Worm (Caenorhabditis elegans) whole organism, L4/young adult: Measurements from ENCODE around the gene Y38E10A.24.
A peak's percentile ranks its signal among the peaks of the same experiment; 100 is the strongest.

ENCODE experiments used
- W03F9.2 ChIP-seq: fragments of 150-350 bp; optimal IDR thresholded peaks from 2 replicates; lab custom pipeline; 2014; ENCODE audit warnings: missing biosample characterization, missing genetic modification characterization
- dao-5 ChIP-seq: sonication (generic microtip); optimal IDR thresholded peaks from 2 replicates; lab custom pipeline; 2016; ENCODE audit warnings: missing genotype, missing genetic modification characterization, moderate library complexity, missing compliant biosample characterization
- him-1 ChIP-seq: sonication (generic microtip); optimal IDR thresholded peaks from 2 replicates; lab custom pipeline; 2016; ENCODE audit warnings: missing genotype, missing genetic modification reagents, missing genetic modification characterization, missing compliant biosample characterization

Gene Y38E10A.24

DNA sequence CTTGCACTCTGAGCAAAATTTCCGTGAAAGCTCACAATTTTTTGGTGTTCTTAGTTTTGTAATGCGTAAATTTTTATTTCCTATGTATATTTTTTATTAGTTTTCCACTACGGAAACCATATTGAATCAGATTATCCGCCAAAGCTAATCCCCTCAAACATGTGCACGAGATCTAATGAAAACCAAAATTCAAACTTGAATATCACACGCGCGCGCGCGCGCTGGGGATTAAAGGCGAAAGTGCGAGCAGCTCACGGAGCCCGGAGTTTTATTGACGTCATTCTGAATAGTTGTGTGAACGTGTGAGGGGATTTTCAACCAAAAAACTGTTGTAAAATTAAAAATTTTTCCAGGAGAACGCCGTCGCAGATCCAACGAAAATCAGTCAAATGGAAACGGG lies 10.0 kb upstream of the Y38E10A.24 start:
- TF ChIP-seq him-1 (tag; lab: Kevin White, UChicago) (no peak), dao-5 (tag; lab: Kevin White, UChicago) (no peak), W03F9.2 (tag; lab: Kevin White, UChicago) (no peak)

DNA sequence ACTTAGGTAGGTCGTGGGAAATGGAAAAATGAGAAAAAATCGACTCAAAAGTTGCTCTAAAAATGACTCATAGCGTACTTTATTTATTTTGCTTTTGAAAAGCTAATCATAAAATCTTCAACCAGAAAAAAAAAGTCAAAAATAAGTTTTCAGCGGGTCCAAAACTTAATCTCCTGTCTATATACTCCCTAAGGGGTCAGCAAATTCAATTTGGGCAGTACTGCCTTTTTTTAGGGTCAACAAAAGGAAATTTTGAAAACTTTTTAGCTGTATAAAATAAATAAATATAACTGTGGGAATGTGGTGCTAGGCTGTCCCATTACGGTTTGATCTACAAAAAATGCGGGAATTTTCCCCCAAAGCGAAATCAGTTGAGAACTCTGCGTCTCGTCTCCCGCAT lies 9.5 kb upstream of the Y38E10A.24 start:
- TF ChIP-seq dao-5 (tag; lab: Kevin White, UChicago), result no peak
- no peak for TF ChIP-seq W03F9.2 (tag; lab: Kevin White, UChicago)
- no peak for TF ChIP-seq him-1 (tag; lab: Kevin White, UChicago)

DNA sequence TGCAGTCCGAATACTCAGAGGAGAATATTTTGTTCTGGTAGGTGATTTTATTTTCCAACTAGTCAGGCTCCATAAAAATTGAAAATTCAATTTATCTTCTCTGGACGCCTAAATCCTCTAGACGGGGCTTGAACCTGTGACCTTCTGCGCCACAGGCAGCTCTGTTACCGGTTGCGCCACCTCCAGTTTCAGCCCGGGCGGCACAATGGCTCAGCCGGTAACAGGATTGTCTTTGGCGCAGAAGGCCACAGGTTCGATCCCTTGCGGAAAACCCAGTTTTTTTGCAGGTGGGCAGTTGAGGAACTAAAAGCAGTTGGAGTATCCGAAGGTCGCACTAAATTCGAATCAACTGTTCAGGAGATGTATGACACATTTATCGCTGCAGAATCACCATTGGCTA lies 9.0 kb upstream of the Y38E10A.24 start:
- TF ChIP-seq dao-5 (tag; lab: Kevin White, UChicago), result no peak
- no peak for TF ChIP-seq W03F9.2 (tag; lab: Kevin White, UChicago)
- no peak for TF ChIP-seq him-1 (tag; lab: Kevin White, UChicago)

DNA sequence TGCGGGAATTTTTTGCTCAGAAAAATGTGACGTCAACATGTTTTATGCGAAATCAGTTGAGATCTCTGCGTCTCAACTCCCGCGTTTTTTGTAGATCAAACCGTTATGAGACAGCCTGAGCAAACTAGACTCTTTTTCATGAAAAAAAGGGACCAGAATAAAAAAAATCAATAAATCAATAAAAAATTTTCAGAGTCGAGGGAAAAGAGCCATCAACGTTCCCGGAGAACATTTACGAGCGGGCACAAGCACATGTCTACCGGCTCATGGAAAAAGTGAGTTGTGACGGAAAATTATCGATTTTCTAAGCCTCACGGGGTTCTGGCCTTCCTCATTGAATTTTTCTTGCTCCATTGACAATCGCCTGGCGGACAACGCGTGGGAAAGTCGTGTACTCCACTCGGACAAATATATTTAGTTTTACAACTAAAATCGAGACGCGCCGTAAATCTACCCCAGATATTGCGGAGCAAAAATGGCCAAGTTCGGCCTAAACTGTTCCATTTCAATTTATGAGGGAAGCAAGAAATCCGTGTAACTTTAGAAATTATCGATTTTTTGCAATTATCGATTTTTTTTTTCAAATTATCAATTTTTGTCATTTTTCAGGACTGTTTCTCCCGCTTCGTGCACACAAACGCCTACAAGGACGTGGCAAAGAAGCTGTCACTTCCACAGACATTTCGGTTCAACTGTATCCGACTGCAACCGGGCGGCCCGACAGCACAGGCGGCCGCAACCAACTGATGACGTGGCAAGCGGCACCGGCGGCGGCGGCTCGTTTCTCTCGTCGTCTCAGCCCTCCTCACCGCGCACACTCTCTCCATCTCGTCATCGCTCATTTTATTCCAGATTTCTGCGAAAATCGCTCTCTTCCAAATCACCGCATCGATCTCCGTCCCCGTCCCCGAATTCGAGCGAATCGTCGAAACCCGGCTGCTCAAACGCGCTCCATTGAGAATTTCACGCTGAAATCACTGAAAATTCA lies 7.7 kb upstream of the Y38E10A.24 start:
- TF ChIP-seq him-1 (tag; lab: Kevin White, UChicago), result no peak
- TF ChIP-seq dao-5 (tag; lab: Kevin White, UChicago), result no peak
- TF ChIP-seq W03F9.2 (tag; lab: Kevin White, UChicago), result no peak

DNA sequence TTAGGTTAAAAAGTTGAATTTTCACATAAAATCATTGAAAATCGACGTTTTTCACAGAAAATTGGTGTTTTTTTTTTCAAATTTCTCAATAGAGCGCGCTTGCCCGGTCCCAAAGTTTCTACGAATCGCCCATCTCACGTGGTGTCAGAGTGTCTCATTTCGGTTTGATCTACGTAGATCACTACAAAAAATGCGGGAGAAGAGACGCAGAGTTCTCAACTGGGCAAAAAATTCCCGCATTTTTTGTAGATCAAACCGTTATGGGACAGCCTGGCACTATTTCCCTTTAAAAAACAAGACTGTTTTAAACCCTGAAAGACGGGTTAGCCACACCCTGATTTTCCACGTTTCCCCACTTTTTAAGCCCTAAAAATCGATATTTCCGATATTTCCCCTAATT lies 6.9 kb upstream of the Y38E10A.24 start:
- no peak for TF ChIP-seq dao-5 (tag; lab: Kevin White, UChicago)
- TF ChIP-seq W03F9.2 (tag; lab: Kevin White, UChicago), result no peak
- TF ChIP-seq him-1 (tag; lab: Kevin White, UChicago), result no peak

DNA sequence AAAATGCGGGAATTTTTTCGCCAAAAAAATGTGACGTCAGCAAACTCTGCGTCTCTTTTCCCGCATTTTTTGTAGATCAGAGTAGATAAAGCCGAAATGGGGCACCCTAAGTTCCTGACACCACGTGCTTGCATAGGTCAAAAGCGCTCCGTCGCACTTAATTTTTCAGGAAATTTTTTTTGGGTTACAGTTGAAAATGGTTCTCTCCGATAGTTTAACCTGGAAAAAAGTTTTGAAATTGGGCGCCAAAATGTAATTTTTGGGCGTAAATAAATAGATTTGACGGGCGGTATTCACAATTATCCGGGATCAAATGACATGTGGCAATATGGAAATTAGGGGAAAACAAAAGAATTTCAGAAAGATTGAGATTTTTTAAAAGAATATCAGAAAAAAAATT lies 6.3 kb upstream of the Y38E10A.24 start:
- no peak for TF ChIP-seq W03F9.2 (tag; lab: Kevin White, UChicago)
- no peak for TF ChIP-seq dao-5 (tag; lab: Kevin White, UChicago)
- TF ChIP-seq him-1 (tag; lab: Kevin White, UChicago), result no peak

DNA sequence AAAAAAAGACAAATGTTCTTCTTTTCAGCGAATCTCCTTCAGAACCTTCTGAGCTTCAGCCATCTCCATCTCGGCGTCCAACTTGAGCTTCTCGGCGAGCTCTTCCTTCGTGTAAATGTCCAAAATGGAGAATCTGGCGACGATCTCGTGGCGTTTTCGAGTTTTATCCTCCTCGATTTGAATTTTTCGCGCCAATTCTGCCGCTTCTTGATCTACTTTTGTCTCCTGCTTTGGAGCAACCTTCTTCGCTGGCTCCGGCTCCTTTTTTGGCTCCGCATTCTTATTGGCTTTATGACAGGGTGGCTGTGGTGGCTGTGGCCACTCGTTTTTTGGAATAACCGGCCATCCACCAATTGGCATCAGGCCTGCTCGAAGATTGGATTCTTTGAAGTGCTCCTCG lies 5.5 kb upstream of the Y38E10A.24 start:
- no peak for TF ChIP-seq him-1 (tag; lab: Kevin White, UChicago)
- no peak for TF ChIP-seq W03F9.2 (tag; lab: Kevin White, UChicago)
- TF ChIP-seq dao-5 (tag; lab: Kevin White, UChicago), result no peak

DNA sequence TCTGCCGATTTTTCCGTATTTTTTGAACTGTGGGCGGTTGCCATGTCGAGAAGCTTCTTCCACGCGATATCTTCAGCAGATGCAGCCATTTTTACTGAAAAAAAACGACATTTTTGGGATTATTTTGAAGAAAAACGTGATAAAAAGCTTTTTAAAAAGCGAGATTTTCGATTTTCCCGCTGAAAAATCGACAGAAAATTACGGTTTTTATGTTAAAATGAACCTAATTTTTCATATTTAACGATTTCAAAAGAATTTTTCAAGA lies 1.2 kb upstream of the Y38E10A.24 start, which contains the start of gene Y38E10A.22:
Gene Y38E10A.22 (minus strand): TSS at position 101 of the 265 bp plus-strand sequence.
- TF ChIP-seq him-1 (tag; lab: Kevin White, UChicago), result no peak
- TF ChIP-seq dao-5 (tag; lab: Kevin White, UChicago), result no peak
- TF ChIP-seq W03F9.2 (tag; lab: Kevin White, UChicago), result no peak

DNA sequence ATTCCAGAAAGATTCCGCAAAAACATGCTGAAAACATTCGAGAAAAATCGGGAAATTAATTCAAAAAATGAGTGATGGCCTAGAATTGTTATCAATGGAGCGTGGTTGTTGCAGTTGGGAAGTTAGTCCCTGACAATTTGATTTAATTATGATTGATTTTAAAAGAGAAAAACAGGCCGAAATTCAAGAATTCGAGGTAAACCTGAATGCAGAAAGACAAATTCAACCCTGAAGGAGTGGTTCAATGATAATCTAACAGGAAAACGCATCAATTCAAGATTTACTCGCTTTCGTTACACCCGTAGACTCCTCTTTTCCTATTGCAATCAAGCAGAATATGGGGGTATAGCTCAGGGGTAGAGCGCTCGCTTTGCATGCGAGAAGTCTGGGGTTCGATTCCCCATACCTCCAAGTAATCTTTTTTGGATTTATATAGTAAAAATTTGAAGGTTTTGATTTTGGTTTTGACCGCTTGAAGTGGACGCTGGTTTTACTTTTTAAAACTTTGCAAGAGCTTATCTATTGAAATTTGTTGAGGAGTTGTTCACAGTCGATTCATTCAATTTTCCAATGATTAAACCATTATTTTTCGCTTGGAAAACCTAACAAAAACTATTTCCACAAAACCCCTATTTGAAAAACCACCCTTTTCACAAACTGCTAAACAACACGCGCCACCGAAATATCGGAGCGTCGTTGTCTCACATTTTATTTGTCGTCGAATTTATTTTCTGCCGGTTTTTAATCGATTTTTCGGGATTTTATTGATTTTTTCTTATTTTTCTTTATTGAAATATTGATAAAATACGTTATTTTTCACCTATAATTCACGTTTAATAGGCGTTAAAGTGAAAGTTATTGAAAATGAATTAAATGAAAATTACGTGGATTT lies 614 bp upstream of the Y38E10A.24 start:
- no peak for TF ChIP-seq dao-5 (tag; lab: Kevin White, UChicago)
- TF ChIP-seq W03F9.2 (tag; lab: Kevin White, UChicago), result peak; percentile 84
- TF ChIP-seq him-1 (tag; lab: Kevin White, UChicago), result no peak

DNA sequence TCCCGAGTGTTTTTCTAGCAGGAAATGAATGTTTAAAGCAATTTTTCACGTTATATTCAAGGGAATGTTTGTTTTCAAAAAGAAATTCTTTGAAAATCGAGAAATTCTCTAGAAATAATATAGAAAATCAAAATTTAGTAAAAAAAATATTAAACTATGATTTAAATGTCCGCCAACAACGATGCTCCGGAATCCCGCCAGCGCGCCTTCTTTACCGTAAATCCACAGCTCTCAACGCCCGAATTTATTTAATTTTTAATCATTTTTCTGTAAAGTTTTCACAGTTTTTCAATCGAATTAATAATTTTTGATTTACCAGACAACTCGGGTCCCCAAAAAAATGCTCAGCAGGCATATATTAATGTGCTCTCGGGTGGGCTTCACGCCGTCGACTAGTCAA lies 800 bp downstream of the Y38E10A.24 start, which contains the start of the genes Y38E10A.33 and cox-10:
Gene Y38E10A.33 (minus strand): TSS at position 12 of the 400 bp plus-strand sequence.
Gene cox-10 (plus strand): TSS at position 320 of the 400 bp plus-strand sequence.
- TF ChIP-seq him-1 (tag; lab: Kevin White, UChicago) (no peak), dao-5 (tag; lab: Kevin White, UChicago) (no peak), W03F9.2 (tag; lab: Kevin White, UChicago) (no peak)

DNA sequence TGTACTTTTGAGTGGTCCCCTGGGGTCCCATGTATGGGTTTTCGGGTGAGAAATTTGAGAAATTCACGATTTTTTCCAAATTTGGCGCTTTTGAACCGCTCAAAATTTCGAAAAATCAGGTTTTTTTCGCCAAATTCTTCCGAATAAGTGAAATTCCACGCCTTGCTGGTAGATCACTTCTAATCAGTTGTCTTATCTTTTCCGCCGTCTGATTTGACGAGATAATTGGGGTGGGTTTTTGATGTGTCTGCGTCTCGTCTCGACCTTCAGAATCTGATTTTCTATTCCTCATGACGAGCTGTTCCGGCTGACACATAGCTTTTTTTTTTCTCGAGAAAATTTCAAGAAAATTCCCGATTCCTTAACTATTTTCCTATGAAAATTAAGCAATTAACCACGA lies 10.5 kb downstream of the Y38E10A.24 start:
- TF ChIP-seq dao-5 (tag; lab: Kevin White, UChicago) (no peak), W03F9.2 (tag; lab: Kevin White, UChicago) (no peak), him-1 (tag; lab: Kevin White, UChicago) (no peak)

DNA sequence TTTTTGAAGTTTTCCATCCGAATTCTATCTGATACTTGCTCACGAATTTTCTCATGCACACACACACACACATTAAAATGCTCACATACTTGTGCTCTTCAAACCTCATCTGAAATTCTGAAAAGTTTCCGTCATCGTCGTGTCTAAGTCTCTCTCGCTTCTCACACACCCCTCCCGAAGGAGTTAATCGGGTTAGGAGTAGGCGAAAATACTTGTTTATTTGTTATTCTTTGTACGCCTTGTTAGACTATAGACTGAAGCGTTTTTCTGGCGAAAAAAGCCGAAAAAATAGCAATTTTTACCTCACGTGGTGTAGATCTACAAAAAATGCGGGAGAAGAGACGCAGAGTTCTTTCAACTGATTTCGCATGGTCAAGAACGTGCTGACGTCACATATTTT lies 12.1 kb downstream of the Y38E10A.24 start:
- no peak for TF ChIP-seq him-1 (tag; lab: Kevin White, UChicago)
- no peak for TF ChIP-seq dao-5 (tag; lab: Kevin White, UChicago)
- no peak for TF ChIP-seq W03F9.2 (tag; lab: Kevin White, UChicago)

DNA sequence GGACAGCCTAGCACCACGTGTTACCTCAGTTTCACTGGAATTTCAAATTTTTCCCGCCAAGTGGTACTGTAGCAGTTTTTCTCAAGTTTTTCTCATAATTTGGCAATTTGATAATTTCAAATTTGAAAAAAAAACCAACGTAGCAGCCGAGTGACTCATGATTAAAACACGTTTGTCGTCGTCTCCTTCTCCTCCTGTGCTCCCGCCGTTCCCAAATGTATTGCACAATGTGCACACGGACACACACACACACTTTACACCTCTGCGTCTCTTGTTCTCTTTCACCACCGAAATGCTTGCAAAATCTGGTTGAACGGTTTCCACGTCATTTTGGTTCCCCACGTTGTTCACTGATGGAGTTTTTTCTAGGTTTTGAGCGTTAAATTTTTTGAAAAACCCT lies 12.5 kb downstream of the Y38E10A.24 start:
- TF ChIP-seq W03F9.2 (tag; lab: Kevin White, UChicago) (no peak), dao-5 (tag; lab: Kevin White, UChicago) (no peak), him-1 (tag; lab: Kevin White, UChicago) (no peak)
